Fruit fly (Drosophila melanogaster): ENCODE measurements around the gene CG18596.

DNA sequence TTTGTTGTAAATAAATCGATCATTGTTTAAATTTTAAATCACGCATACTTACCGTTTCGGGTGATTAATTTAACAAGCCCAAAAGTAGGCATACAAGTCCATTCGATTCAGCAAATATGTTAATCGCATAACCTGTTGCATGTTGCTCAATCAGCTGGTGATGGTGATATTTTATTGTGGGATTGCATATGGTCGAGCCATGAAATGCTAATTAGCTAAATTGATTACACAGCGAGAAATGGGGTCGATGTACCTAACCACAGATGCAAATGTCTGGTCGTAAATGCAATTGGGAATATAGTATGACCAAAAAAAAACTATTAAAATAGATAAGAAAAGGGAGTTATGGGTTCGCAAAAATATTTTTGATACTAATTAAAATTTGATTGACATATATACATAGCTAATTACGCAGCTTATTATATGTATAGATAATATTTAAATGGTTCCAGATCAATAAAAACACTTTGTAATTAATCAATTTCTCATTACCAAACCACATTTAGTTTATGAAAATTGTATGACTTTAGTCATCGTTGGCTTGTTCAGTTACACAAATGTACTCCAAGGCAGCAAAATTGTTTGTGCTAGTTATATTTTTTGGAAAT is 45.1 kb upstream of the CG18596 start, which contains the start of gene CG33721:
- no peak for TF ChIP-seq usp (GFP tag; optimal IDR thresholded peaks at IDR 0.05)
- TF ChIP-seq psq (optimal IDR thresholded peaks at IDR 0.05): no peak
- TF ChIP-seq Dll (optimal IDR thresholded peaks at IDR 0.05): no peak
- no peak for TF ChIP-seq pan (optimal IDR thresholded peaks at IDR 0.05)
